Worm (Caenorhabditis elegans) whole organism, L4 larva: Measurements from ENCODE around the gene rde-12.

Source experiments
- F44E2.7 ChIP-seq: fragments of 200-800 bp; sonication (Bioruptor generic); IDR thresholded peaks from 2 replicates; pipeline ENCODE4 v2.1.2; 2022; ENCODE audit warnings: missing genetic modification characterization, missing compliant biosample characterization
- Y48G9A.11 ChIP-seq: fragments of 200-800 bp; sonication (Bioruptor generic); IDR thresholded peaks from 2 replicates; pipeline ENCODE4 v1.3.6; 2022; ENCODE audit warnings: missing genetic modification reagents, missing genetic modification characterization, missing compliant biosample characterization
- Y75B8A.6 ChIP-seq: fragments of 200-800 bp; sonication (Bioruptor generic); IDR thresholded peaks from 2 replicates; pipeline ENCODE4 v1.3.6; 2022; ENCODE audit warnings: missing genetic modification reagents, missing genetic modification characterization, missing compliant biosample characterization
- aha-1 ChIP-seq: fragments of 150-350 bp; peaks from one replicate; lab custom pipeline; 2014; ENCODE audit warnings: missing biosample characterization, missing genetic modification characterization
- arid-1 ChIP-seq: fragments of 200-800 bp; sonication (Bioruptor generic); conservative IDR thresholded peaks from 2 replicates; pipeline ENCODE4 v1.3.6; 2022; ENCODE audit warnings: missing genetic modification reagents, missing genetic modification characterization, missing compliant biosample characterization
- ceh-44 ChIP-seq: fragments of 200-800 bp; sonication (Bioruptor generic); IDR thresholded peaks from 2 replicates; pipeline ENCODE4 v1.3.6; 2022; ENCODE audit warnings: missing genetic modification reagents, missing genetic modification characterization, missing compliant biosample characterization
- ceh-82 ChIP-seq: sonication (generic microtip); optimal IDR thresholded peaks from 2 replicates; lab custom pipeline; 2017; ENCODE audit warnings: missing biosample characterization, missing genetic modification characterization
- ces-1 ChIP-seq: fragments of 150-350 bp; sonication (generic microtip); optimal IDR thresholded peaks from 4 replicates; lab custom pipeline; 2014; ENCODE audit warnings: missing biosample characterization, missing genetic modification reagents, missing genetic modification characterization
- ctbp-1 ChIP-seq: fragments of 200-800 bp; sonication (Bioruptor generic); IDR thresholded peaks from 2 replicates; pipeline ENCODE4 v1.3.6; 2022; ENCODE audit warnings: missing genetic modification reagents, missing genetic modification characterization, missing compliant biosample characterization
- daf-12 ChIP-seq: fragments of 150-350 bp; optimal IDR thresholded peaks from 2 replicates; lab custom pipeline; 2014; ENCODE audit warnings: missing biosample characterization, missing genetic modification reagents, missing genetic modification characterization
- daf-19 ChIP-seq: fragments of 200-800 bp; sonication (Bioruptor generic); conservative IDR thresholded peaks from 2 replicates; pipeline ENCODE4 v1.3.6; 2022; ENCODE audit warnings: missing genetic modification characterization, missing compliant biosample characterization
- dmd-6 ChIP-seq: fragments of 200-800 bp; sonication (Bioruptor generic); IDR thresholded peaks from 2 replicates; pipeline ENCODE4 v1.3.6; 2022; ENCODE audit warnings: missing genetic modification reagents, missing genetic modification characterization, missing compliant biosample characterization
- hmg-1.1 ChIP-seq: fragments of 200-800 bp; sonication (Bioruptor generic); IDR thresholded peaks from 2 replicates; pipeline ENCODE4 v1.3.6; 2022; ENCODE audit warnings: missing genetic modification reagents, missing genetic modification characterization, missing compliant biosample characterization
- lin-13 ChIP-seq: fragments of 150-350 bp; optimal IDR thresholded peaks from 2 replicates; lab custom pipeline; 2014; ENCODE audit warnings: missing biosample characterization, missing genetic modification reagents, missing genetic modification characterization
- lin-38 ChIP-seq: fragments of 200-800 bp; sonication (Bioruptor generic); IDR thresholded peaks from 2 replicates; pipeline ENCODE4 v1.3.6; 2022; ENCODE audit warnings: missing genetic modification reagents, missing genetic modification characterization, missing compliant biosample characterization
- madf-9 ChIP-seq: fragments of 200-800 bp; sonication (Bioruptor generic); conservative IDR thresholded peaks from 2 replicates; pipeline ENCODE4 v1.3.6; 2022; ENCODE audit warnings: missing genetic modification reagents, missing genetic modification characterization, missing compliant biosample characterization
- mdl-1 ChIP-seq, 2 experiments: fragments of 150-350 bp in 1 of 2; sonication (generic microtip) in 1 of 2; optimal IDR thresholded peaks; 2 replicates each; lab custom pipeline; 2014 to 2017; ENCODE audit warnings: missing biosample characterization in 2 of 2, missing genetic modification characterization in 2 of 2
- mdt-29 ChIP-seq: fragments of 200-800 bp; sonication (Bioruptor generic); IDR thresholded peaks from 2 replicates; pipeline ENCODE4 v1.3.6; 2022; ENCODE audit warnings: missing genetic modification reagents, missing genetic modification characterization, missing compliant biosample characterization
- mep-1 ChIP-seq: fragments of 150-350 bp; sonication (generic microtip); optimal IDR thresholded peaks from 3 replicates; lab custom pipeline; 2014; ENCODE audit warnings: missing biosample characterization, missing genetic modification characterization
- mes-2 ChIP-seq: sonication (generic microtip); optimal IDR thresholded peaks from 2 replicates; lab custom pipeline; 2016; ENCODE audit warnings: missing genotype, mild to moderate bottlenecking, missing genetic modification characterization, missing compliant biosample characterization; ENCODE audit not compliant: poor library complexity, severe bottlenecking
- nhr-28 ChIP-seq: fragments of 150-350 bp; optimal IDR thresholded peaks from 2 replicates; lab custom pipeline; 2014; ENCODE audit warnings: missing biosample characterization, missing genetic modification characterization
- nhr-6 ChIP-seq: fragments of 150-350 bp; optimal IDR thresholded peaks from 2 replicates; lab custom pipeline; 2014; ENCODE audit warnings: missing biosample characterization, missing genetic modification characterization
- nhr-77 ChIP-seq: fragments of 150-350 bp; optimal IDR thresholded peaks from 2 replicates; lab custom pipeline; 2014; ENCODE audit warnings: missing biosample characterization, missing genetic modification characterization
- pha-4 ChIP-seq, 2 experiments: fragments of 150-350 bp in 1 of 2; fragments of 200-800 bp in 1 of 2; sonication (Bioruptor generic) in 1 of 2; IDR thresholded peaks in 1 of 2; optimal IDR thresholded peaks in 1 of 2; 2 replicates each; pipeline versions ENCODE4 v1.3.6 to Lab custom; 2014 to 2022; ENCODE audit warnings: missing genetic modification characterization in 2 of 2, missing genetic modification reagents in 2 of 2, missing biosample characterization in 1 of 2, missing compliant biosample characterization in 1 of 2
- saeg-2 ChIP-seq: fragments of 200-800 bp; sonication (Bioruptor generic); IDR thresholded peaks from 2 replicates; pipeline ENCODE4 v1.3.6; 2022; ENCODE audit warnings: missing genetic modification reagents, missing genetic modification characterization, missing compliant biosample characterization
- skn-1 ChIP-seq: fragments of 150-350 bp; optimal IDR thresholded peaks from 2 replicates; lab custom pipeline; 2014; ENCODE audit warnings: missing biosample characterization, missing genetic modification characterization
- snpc-1.2 ChIP-seq: fragments of 200-800 bp; sonication (Bioruptor generic); IDR thresholded peaks from 2 replicates; pipeline ENCODE4 v1.3.6; 2022; ENCODE audit warnings: missing genetic modification reagents, missing genetic modification characterization, missing compliant biosample characterization
- tra-1 ChIP-seq: fragments of 200-800 bp; sonication (Bioruptor generic); IDR thresholded peaks from 2 replicates; pipeline ENCODE4 v1.3.6; 2022; ENCODE audit warnings: missing genetic modification reagents, missing genetic modification characterization, missing compliant biosample characterization
- unc-62 ChIP-seq, 3 experiments: fragments of 150-350 bp in 1 of 3; sonication (generic microtip); optimal IDR thresholded peaks in 2 of 3; peaks in 1 of 3; 1 replicate in 1 of 3; 2 replicates in 2 of 3; lab custom pipeline; 2014 to 2017; ENCODE audit warnings: missing biosample characterization in 3 of 3, missing genetic modification characterization in 3 of 3, missing genetic modification reagents in 3 of 3, missing genotype in 1 of 3
- vab-7 ChIP-seq: fragments of 200-800 bp; sonication (Bioruptor generic); IDR thresholded peaks from 2 replicates; pipeline ENCODE4 v1.3.6; 2022; ENCODE audit warnings: missing genetic modification reagents, missing genetic modification characterization, missing compliant biosample characterization

The rde-12 gene

ce11 chrV:13665089-13665488, at the start of gene rde-12:
Gene rde-12 (plus strand): TSS chrV:13665389.
- TF ChIP-seq ctbp-1 (GFP tag; lab: Robert Waterston, UW) (no peak), aha-1 (tag; lab: Kevin White, UChicago) (peak; percentile 28), mep-1 (tag; lab: Kevin White, UChicago) (peak; percentile 4), tra-1 (GFP tag; lab: Robert Waterston, UW) (no peak), nhr-28 (tag; lab: Kevin White, UChicago) (peak; percentile 39), mes-2 (tag; lab: Kevin White, UChicago) (peak; percentile 3)

ce11 chrV:13619752-13620151, 45.4 kb upstream of the rde-12 start, which contains the start of gene srd-11:
Gene srd-11 (minus strand): TSS chrV:13619852.
- TF ChIP-seq nhr-6 (no peak), hmg-1.1 (GFP tag; lab: Robert Waterston, UW) (no peak), ceh-44 (no peak), Y48G9A.11 (no peak), madf-9 (GFP tag; lab: Robert Waterston, UW) (no peak), daf-12 (tag; lab: Kevin White, UChicago) (no peak), vab-7 (GFP tag; lab: Robert Waterston, UW) (no peak), snpc-1.2 (GFP tag; lab: Robert Waterston, UW) (no peak), mdl-1 (tag; optimal IDR thresholded peaks at IDR 0.05; lab: Kevin White, UChicago) (no peak), nhr-77 (tag; lab: Kevin White, UChicago) (no peak), daf-19 (GFP tag; lab: Robert Waterston, UW) (no peak)

- TF ChIP-seq tra-1 (GFP tag; lab: Robert Waterston, UW) (no peak), ceh-82 (tag; lab: Kevin White, UChicago) (no peak), Y75B8A.6 (GFP tag; lab: Robert Waterston, UW) (no peak), lin-13 (GFP tag; lab: Kevin White, UChicago) (no peak), F44E2.7 (GFP tag; lab: Robert Waterston, UW) (no peak)
Observed at ce11 chrV:13620676-13621075, 44.5 kb upstream of the rde-12 start, which contains the start of gene F53F4.15. Gene F53F4.15 (plus strand): TSS chrV:13620976.

- TF ChIP-seq unc-62 (GFP tag; optimal IDR thresholded peaks at IDR 0.05 in 1 of 2; lab: Kevin White, UChicago) (peak in 1 of 2 experiments; percentile 54), unc-62 (tag; optimal IDR thresholded peaks at IDR 0.05; lab: Kevin White, UChicago) (no peak), saeg-2 (no peak)
- TF ChIP-seq, all 104 proteins: peak for 1
Observed at ce11 chrV:13621720-13622119, 43.5 kb upstream of the rde-12 start, which contains the start of gene F53F4.16. Gene F53F4.16 (minus strand): TSS chrV:13621820.

ce11 chrV:13624424-13624823, 40.8 kb upstream of the rde-12 start, which contains the start of gene F53F4.11:
Gene F53F4.11 (minus strand): TSS chrV:13624524.
- no peak for TF ChIP-seq ctbp-1 (GFP tag; lab: Robert Waterston, UW)
- TF ChIP-seq mdt-29 (GFP tag; lab: Robert Waterston, UW): no peak
- TF ChIP-seq ceh-44: no peak
- TF ChIP-seq dmd-6: no peak
- TF ChIP-seq aha-1 (tag; lab: Kevin White, UChicago): no peak
- no peak for TF ChIP-seq F44E2.7 (GFP tag; lab: Robert Waterston, UW)
- TF ChIP-seq lin-38: peak; percentile 44; the same call in 1 of the 2 replicates
- no peak for TF ChIP-seq skn-1 (tag; lab: Kevin White, UChicago)
- 0 out of 2 replicates have a peak, but pooled peaks have one; percentile 16 for TF ChIP-seq pha-4 (GFP tag; IDR thresholded peaks at IDR 0.05; lab: Robert Waterston, UW)
- no peak for TF ChIP-seq pha-4 (tag; optimal IDR thresholded peaks at IDR 0.05; lab: Kevin White, UChicago)
- TF ChIP-seq tra-1 (GFP tag; lab: Robert Waterston, UW): no peak
- no peak for TF ChIP-seq ces-1 (GFP tag; lab: Kevin White, UChicago)
- TF ChIP-seq mes-2 (tag; lab: Kevin White, UChicago): no peak
- TF ChIP-seq arid-1 (GFP tag; lab: Robert Waterston, UW): no peak
- TF ChIP-seq, all 104 proteins: peak for 2
